Worm (Caenorhabditis elegans) whole organism, L3 larva: Measurements from ENCODE around the gene kars-1.
"Not testable (repeated sequence)": the region's sequence is repeated elsewhere in the genome, so short reads cannot be mapped to it uniquely, and the experiment has no call there.

Experiments
- ceh-28 ChIP-seq: fragments of 150-350 bp; optimal IDR thresholded peaks from 2 replicates; lab custom pipeline; 2014; ENCODE audit warnings: missing biosample characterization, missing genetic modification reagents, missing genetic modification characterization
- lin-39 ChIP-seq: fragments of 150-350 bp; optimal IDR thresholded peaks from 2 replicates; lab custom pipeline; 2018; ENCODE audit warnings: missing biosample characterization, missing genetic modification reagents, missing genetic modification characterization
- nhr-11 ChIP-seq: fragments of 150-350 bp; optimal IDR thresholded peaks from 2 replicates; lab custom pipeline; 2014; ENCODE audit warnings: missing biosample characterization, missing genetic modification characterization
- nhr-23 ChIP-seq: fragments of 150-350 bp; optimal IDR thresholded peaks from 2 replicates; lab custom pipeline; 2014; ENCODE audit warnings: missing biosample characterization, missing genetic modification reagents, missing genetic modification characterization
- nhr-67 ChIP-seq: fragments of 150-350 bp; optimal IDR thresholded peaks from 2 replicates; lab custom pipeline; 2014; ENCODE audit warnings: missing biosample characterization, missing genetic modification characterization
- skn-1 ChIP-seq: fragments of 150-350 bp; optimal IDR thresholded peaks from 2 replicates; lab custom pipeline; 2014; ENCODE audit warnings: missing biosample characterization, missing genetic modification characterization
- snpc-4 ChIP-seq: fragments of 150-350 bp; optimal IDR thresholded peaks from 2 replicates; lab custom pipeline; 2014; ENCODE audit warnings: missing biosample characterization, missing genetic modification characterization
- ztf-11 ChIP-seq: fragments of 150-350 bp; optimal IDR thresholded peaks from 2 replicates; lab custom pipeline; 2014; ENCODE audit warnings: missing biosample characterization, missing genetic modification characterization
- ztf-4 ChIP-seq: fragments of 150-350 bp; optimal IDR thresholded peaks from 2 replicates; lab custom pipeline; 2014; ENCODE audit warnings: missing biosample characterization, missing genetic modification characterization

DNA sequence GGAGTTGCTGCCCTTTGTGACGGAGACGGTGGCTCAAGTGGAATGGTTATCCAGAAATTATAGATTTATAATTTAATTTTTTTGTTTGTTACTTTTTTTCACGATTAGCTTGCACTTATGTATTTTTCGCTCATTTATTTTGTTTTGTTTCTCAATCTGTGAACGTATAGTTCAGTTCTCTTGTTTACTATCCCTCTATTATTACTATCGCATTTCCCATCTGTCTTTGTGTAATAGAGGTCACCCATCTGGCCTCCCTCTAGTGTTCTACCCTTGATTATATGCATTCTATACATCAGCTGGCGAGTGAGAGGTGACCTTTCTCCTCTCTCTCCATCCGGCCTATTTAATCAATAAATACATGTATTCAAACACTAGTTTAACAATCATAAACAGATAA lies 11.8 kb upstream of the kars-1 start, which contains the start of the genes T02G5.14 and T02G5.15:
- TF ChIP-seq lin-39 (tag; lab: Kevin White, UChicago); nhr-11 (tag; lab: Kevin White, UChicago); nhr-67 (tag; lab: Kevin White, UChicago); ztf-4; skn-1 (tag; lab: Kevin White, UChicago); snpc-4 (tag; lab: Kevin White, UChicago); ztf-11 (tag; lab: Kevin White, UChicago); ceh-28 (tag; lab: Kevin White, UChicago); nhr-23 (tag; lab: Kevin White, UChicago): not testable (repeated sequence)
